Fruit fly (Drosophila melanogaster) whole organism, embryonic: ENCODE results near the gene CecB.

ENCODE experiments used
- CG11456 ChIP-seq: fragments of 200-800 bp; sonication (Bioruptor generic); IDR thresholded peaks from 3 replicates; pipeline ENCODE4 v1.3.6; 2022; ENCODE audit warnings: missing biosample characterization, missing genetic modification characterization
- CG6254 ChIP-seq: fragments of 200-800 bp; sonication (Bioruptor generic); optimal IDR thresholded peaks from 3 replicates; lab custom pipeline; 2017; ENCODE audit warnings: mild to moderate bottlenecking, missing biosample characterization, missing genetic modification reagents, missing genetic modification characterization
- CG7928 ChIP-seq: fragments of 200-800 bp; sonication (Bioruptor generic); optimal IDR thresholded peaks from 2 replicates; lab custom pipeline; 2017; ENCODE audit warnings: missing biosample characterization, mild to moderate bottlenecking, missing genetic modification characterization
- Nf-YB ChIP-seq: fragments of 200-800 bp; sonication (Bioruptor generic); optimal IDR thresholded peaks from 3 replicates; lab custom pipeline; 2019; ENCODE audit warnings: missing biosample characterization, mild to moderate bottlenecking, missing genetic modification characterization, moderate library complexity
- pros ChIP-seq: fragments of 200-800 bp; sonication (Bioruptor generic); optimal IDR thresholded peaks from 3 replicates; lab custom pipeline; 2019; ENCODE audit warnings: missing biosample characterization, mild to moderate bottlenecking, missing genetic modification characterization, moderate library complexity
- tin ChIP-seq: fragments of 200-800 bp; sonication (Bioruptor generic); optimal IDR thresholded peaks from 3 replicates; lab custom pipeline; 2016; ENCODE audit warnings: missing biosample characterization, missing genetic modification characterization
- usp ChIP-seq: fragments of >200 bp; optimal IDR thresholded peaks from 2 replicates; lab custom pipeline; 2017; ENCODE audit warnings: missing biosample characterization, missing genetic modification characterization

DNA sequence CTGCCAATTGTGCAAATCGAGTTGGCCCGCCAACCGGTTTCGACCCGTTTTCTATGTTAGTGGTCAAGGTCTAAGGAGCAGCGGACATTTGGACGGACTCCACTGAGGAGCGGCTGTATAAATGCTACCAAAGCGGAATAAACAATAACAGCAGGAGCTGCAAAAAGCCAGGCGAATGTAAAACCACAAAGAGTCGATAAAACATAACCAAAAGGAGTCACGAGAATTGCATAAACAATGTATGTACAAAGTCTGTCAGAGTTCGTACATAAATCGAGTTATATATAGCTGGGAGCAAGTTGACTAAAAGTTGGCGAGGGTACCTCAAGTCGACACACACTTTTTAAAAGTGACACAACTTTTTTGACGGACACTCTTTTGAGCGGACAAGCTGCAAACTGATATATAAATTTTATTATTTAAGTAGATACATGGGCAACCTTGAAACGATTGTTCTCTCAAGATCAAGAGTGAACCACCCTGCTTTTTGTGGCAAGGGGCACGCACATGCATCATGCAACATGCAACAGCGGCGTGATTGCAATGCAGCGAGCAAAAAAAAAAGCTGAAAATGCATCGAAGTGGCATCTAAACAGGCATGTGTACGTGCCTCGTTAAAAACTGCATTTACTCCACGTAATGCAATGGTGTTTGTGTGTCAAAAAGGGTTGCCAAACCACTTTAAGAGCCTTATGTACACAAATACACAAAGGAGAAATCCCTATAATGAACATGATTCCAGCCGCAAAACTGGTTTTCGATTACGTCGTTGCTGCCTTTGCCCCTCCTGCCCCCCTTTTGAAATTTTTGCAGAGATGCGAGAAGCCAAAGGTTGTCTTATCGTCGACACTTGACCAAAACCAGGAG, 41.9 kb upstream of the CecB start:
- no peak for TF ChIP-seq Nf-YB (GFP tag; lab: Kevin White, UChicago)
- TF ChIP-seq usp (GFP tag; lab: Kevin White, UChicago): no peak
- no peak for TF ChIP-seq CG11456 (GFP tag; lab: Robert Waterston, UW)
- no peak for TF ChIP-seq tin (GFP tag; lab: Kevin White, UChicago)
- no peak for TF ChIP-seq CG6254
- no peak for TF ChIP-seq CG7928 (GFP tag; lab: Kevin White, UChicago)
- TF ChIP-seq pros (GFP tag; lab: Kevin White, UChicago): no peak
